Worm (Caenorhabditis elegans) whole organism, mixed stage, embryonic: ENCODE measurements around the gene otub-3.

Experiments used
- M03D4.4 ChIP-seq: sonication (generic microtip); optimal IDR thresholded peaks from 2 replicates; lab custom pipeline; 2017; ENCODE audit warnings: mild to moderate bottlenecking, missing genetic modification characterization, missing compliant biosample characterization
- bed-3 ChIP-seq: fragments of 200-800 bp; sonication (Bioruptor generic); optimal IDR thresholded peaks from 3 replicates; lab custom pipeline; 2018; ENCODE audit warnings: mild to moderate bottlenecking, missing genetic modification characterization, moderate library complexity, missing compliant biosample characterization
- blmp-1 ChIP-seq: fragments of 150-350 bp; optimal IDR thresholded peaks from 2 replicates; lab custom pipeline; 2014; ENCODE audit warnings: missing biosample characterization, missing genetic modification characterization
- ceh-39 ChIP-seq: fragments of 150-350 bp; optimal IDR thresholded peaks from 2 replicates; lab custom pipeline; 2014; ENCODE audit warnings: missing biosample characterization, missing genetic modification characterization
- ceh-43 ChIP-seq: fragments of 200-800 bp; sonication (Bioruptor generic); optimal IDR thresholded peaks from 2 replicates; lab custom pipeline; 2018; ENCODE audit warnings: mild to moderate bottlenecking, missing genetic modification characterization, moderate library complexity, missing compliant biosample characterization
- ceh-83 ChIP-seq: fragments of 200-800 bp; sonication (Bioruptor generic); optimal IDR thresholded peaks from 2 replicates; lab custom pipeline; 2018; ENCODE audit warnings: mild to moderate bottlenecking, missing genetic modification characterization, missing compliant biosample characterization
- ces-1 ChIP-seq: fragments of 150-350 bp; optimal IDR thresholded peaks from 2 replicates; lab custom pipeline; 2014; ENCODE audit warnings: missing biosample characterization, missing genetic modification reagents, missing genetic modification characterization
- cnd-1 ChIP-seq: fragments of 200-800 bp; sonication (Bioruptor generic); optimal IDR thresholded peaks from 2 replicates; lab custom pipeline; 2018; ENCODE audit warnings: mild to moderate bottlenecking, missing genetic modification characterization, missing compliant biosample characterization
- drap-1 ChIP-seq: fragments of 200-800 bp; sonication (Bioruptor generic); optimal IDR thresholded peaks from 3 replicates; lab custom pipeline; 2018; ENCODE audit warnings: mild to moderate bottlenecking, missing genetic modification characterization, missing compliant biosample characterization
- elt-1 ChIP-seq: sonication (generic microtip); optimal IDR thresholded peaks from 2 replicates; lab custom pipeline; 2017; ENCODE audit warnings: missing genetic modification characterization, mild to moderate bottlenecking, missing compliant biosample characterization, antibody characterized with exemption, moderate library complexity, borderline replicate concordance; ENCODE audit not compliant: insufficient read depth
- elt-3 ChIP-seq: fragments of 150-350 bp; optimal IDR thresholded peaks from 2 replicates; lab custom pipeline; 2014; ENCODE audit warnings: missing biosample characterization, missing genetic modification characterization
- flh-1 ChIP-seq: fragments of 200-800 bp; sonication (Bioruptor generic); optimal IDR thresholded peaks from 2 replicates; lab custom pipeline; 2018; ENCODE audit warnings: mild to moderate bottlenecking, missing genetic modification characterization, moderate library complexity, missing compliant biosample characterization
- ham-2 ChIP-seq: fragments of 200-800 bp; sonication (Bioruptor generic); optimal IDR thresholded peaks from 2 replicates; lab custom pipeline; 2018; ENCODE audit warnings: mild to moderate bottlenecking, missing genetic modification characterization, missing compliant biosample characterization
- hlh-1 ChIP-seq: fragments of 150-350 bp; optimal IDR thresholded peaks from 2 replicates; lab custom pipeline; 2014; ENCODE audit warnings: missing biosample characterization, missing genetic modification reagents, missing genetic modification characterization
- lin-13 ChIP-seq: fragments of 150-350 bp; optimal IDR thresholded peaks from 2 replicates; lab custom pipeline; 2014; ENCODE audit warnings: missing biosample characterization, missing genetic modification characterization
- lin-32 ChIP-seq: fragments of 200-800 bp; sonication (Bioruptor generic); optimal IDR thresholded peaks from 2 replicates; lab custom pipeline; 2018; ENCODE audit warnings: mild to moderate bottlenecking, missing genetic modification characterization, missing compliant biosample characterization
- lsy-2 ChIP-seq: fragments of 150-350 bp; optimal IDR thresholded peaks from 2 replicates; lab custom pipeline; 2014; ENCODE audit warnings: missing biosample characterization, missing genetic modification characterization
- mab-5 ChIP-seq: fragments of 150-350 bp; optimal IDR thresholded peaks from 2 replicates; lab custom pipeline; 2014; ENCODE audit warnings: missing biosample characterization, missing genetic modification characterization
- mep-1 ChIP-seq: fragments of 150-350 bp; optimal IDR thresholded peaks from 2 replicates; lab custom pipeline; 2017; ENCODE audit warnings: missing biosample characterization, missing genetic modification reagents, missing genetic modification characterization, inconsistent platforms
- mls-2 ChIP-seq: sonication (generic microtip); optimal IDR thresholded peaks from 2 replicates; lab custom pipeline; 2016; ENCODE audit warnings: mild to moderate bottlenecking, missing genetic modification characterization, moderate library complexity, missing compliant biosample characterization
- nhr-12 ChIP-seq: fragments of 150-350 bp; optimal IDR thresholded peaks from 2 replicates; lab custom pipeline; 2014; ENCODE audit warnings: missing biosample characterization, missing genetic modification characterization
- nhr-2 ChIP-seq: fragments of 150-350 bp; optimal IDR thresholded peaks from 2 replicates; lab custom pipeline; 2014; ENCODE audit warnings: missing biosample characterization, missing genetic modification characterization
- nhr-237 ChIP-seq: fragments of 150-350 bp; optimal IDR thresholded peaks from 2 replicates; lab custom pipeline; 2014; ENCODE audit warnings: missing biosample characterization, missing genetic modification characterization
- pha-4 ChIP-seq: fragments of 150-350 bp; optimal IDR thresholded peaks from 2 replicates; lab custom pipeline; 2018; ENCODE audit warnings: missing biosample characterization, missing genetic modification reagents, missing genetic modification characterization
- sem-2 ChIP-seq: fragments of 200-800 bp; sonication (Bioruptor generic); optimal IDR thresholded peaks from 2 replicates; lab custom pipeline; 2018; ENCODE audit warnings: mild to moderate bottlenecking, missing genetic modification characterization, missing compliant biosample characterization
- snpc-4 ChIP-seq: fragments of 150-350 bp; optimal IDR thresholded peaks from 2 replicates; lab custom pipeline; 2014; ENCODE audit warnings: missing biosample characterization, missing genetic modification characterization
- sptf-1 ChIP-seq: sonication (generic microtip); optimal IDR thresholded peaks from 2 replicates; lab custom pipeline; 2017; ENCODE audit warnings: mild to moderate bottlenecking, missing genetic modification characterization, moderate library complexity, missing compliant biosample characterization
- tbx-8 ChIP-seq: fragments of 200-800 bp; sonication (Bioruptor generic); optimal IDR thresholded peaks from 2 replicates; lab custom pipeline; 2018; ENCODE audit warnings: mild to moderate bottlenecking, missing genetic modification characterization, moderate library complexity, missing compliant biosample characterization
- unc-120 ChIP-seq: sonication (generic microtip); optimal IDR thresholded peaks from 2 replicates; lab custom pipeline; 2017; ENCODE audit warnings: missing genetic modification characterization, missing compliant biosample characterization; ENCODE audit not compliant: poor library complexity, severe bottlenecking
- unc-39 ChIP-seq: fragments of 150-350 bp; optimal IDR thresholded peaks from 2 replicates; lab custom pipeline; 2014; ENCODE audit warnings: missing biosample characterization, missing genetic modification characterization
- unc-62 ChIP-seq: fragments of 150-350 bp; optimal IDR thresholded peaks from 2 replicates; lab custom pipeline; 2014; ENCODE audit warnings: missing biosample characterization, missing genetic modification reagents, missing genetic modification characterization
- zip-8 ChIP-seq: fragments of 150-350 bp; optimal IDR thresholded peaks from 2 replicates; lab custom pipeline; 2014; ENCODE audit warnings: missing biosample characterization, missing genetic modification characterization
- ztf-11 ChIP-seq: fragments of 150-350 bp; optimal IDR thresholded peaks from 2 replicates; lab custom pipeline; 2014; ENCODE audit warnings: missing biosample characterization, missing genetic modification characterization

The otub-3 gene

DNA sequence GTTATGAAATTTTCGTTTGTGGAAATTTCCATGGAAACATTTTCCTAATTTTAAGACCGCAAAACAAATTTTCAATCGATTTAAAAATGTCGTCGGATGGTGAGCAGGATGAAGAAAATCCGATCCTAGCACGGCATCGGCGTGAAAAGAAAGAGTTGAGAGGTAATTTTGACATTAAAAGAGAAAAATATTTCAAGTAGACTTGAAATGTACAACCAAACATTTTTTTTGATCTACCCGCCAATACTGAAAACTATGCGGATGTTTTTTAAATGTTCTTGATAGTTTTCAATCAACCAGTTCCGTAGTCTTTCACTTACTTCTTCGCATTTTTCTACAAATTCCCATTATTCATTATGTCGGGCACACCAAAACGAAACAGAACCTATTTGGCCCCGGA, at the start of gene otub-3:
TSS of gene otub-3 (plus strand) at position 56 of the 400 bp plus-strand sequence.
- TF ChIP-seq hlh-1 (tag; lab: Kevin White, UChicago): no peak
- no peak for TF ChIP-seq ceh-83 (GFP tag; lab: Kevin White, UChicago)
- no peak for TF ChIP-seq M03D4.4
- TF ChIP-seq lin-32: no peak
- TF ChIP-seq drap-1 (GFP tag; lab: Kevin White, UChicago): no peak
- TF ChIP-seq unc-39: no peak
- TF ChIP-seq elt-1 (tag; lab: Kevin White, UChicago): no peak
- no peak for TF ChIP-seq nhr-12
- no peak for TF ChIP-seq nhr-237 (tag; lab: Kevin White, UChicago)
- TF ChIP-seq elt-3 (tag; lab: Kevin White, UChicago): no peak
- TF ChIP-seq unc-120: no peak
- TF ChIP-seq snpc-4 (tag; lab: Kevin White, UChicago): no peak
- TF ChIP-seq tbx-8 (GFP tag; lab: Kevin White, UChicago): no peak
- TF ChIP-seq mls-2: no peak
- TF ChIP-seq ceh-43 (GFP tag; lab: Kevin White, UChicago): no peak
- TF ChIP-seq unc-62 (GFP tag; lab: Kevin White, UChicago): no peak
- no peak for TF ChIP-seq mab-5
- TF ChIP-seq flh-1 (GFP tag; lab: Kevin White, UChicago): no peak
- no peak for TF ChIP-seq bed-3 (GFP tag; lab: Kevin White, UChicago)
- no peak for TF ChIP-seq nhr-2 (tag; lab: Kevin White, UChicago)

DNA sequence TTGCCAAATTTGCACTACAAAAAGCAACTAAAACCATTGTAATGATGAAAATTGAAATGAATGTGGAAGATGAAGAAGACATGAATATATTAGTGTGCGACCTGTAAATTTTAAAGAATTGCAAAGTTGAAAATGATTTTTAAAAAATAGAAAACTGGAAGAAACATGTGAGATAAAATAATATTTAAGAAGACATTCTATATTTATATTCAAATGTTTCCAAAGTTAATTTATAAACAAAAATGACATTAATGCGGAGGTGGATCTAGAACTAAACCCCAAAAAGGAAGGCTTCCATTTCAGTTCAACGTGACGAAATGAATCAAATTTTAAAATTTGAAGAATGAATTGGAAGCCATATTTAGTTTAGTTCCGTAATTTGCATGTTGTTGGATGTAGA, 48.8 kb upstream of the otub-3 start, which contains the start of gene nlp-60:
TSS of gene nlp-60 (minus strand) at position 101 of the 400 bp plus-strand sequence.
- TF ChIP-seq blmp-1 (tag; lab: Kevin White, UChicago): no peak
- TF ChIP-seq, all 35 proteins: peak for 0

DNA sequence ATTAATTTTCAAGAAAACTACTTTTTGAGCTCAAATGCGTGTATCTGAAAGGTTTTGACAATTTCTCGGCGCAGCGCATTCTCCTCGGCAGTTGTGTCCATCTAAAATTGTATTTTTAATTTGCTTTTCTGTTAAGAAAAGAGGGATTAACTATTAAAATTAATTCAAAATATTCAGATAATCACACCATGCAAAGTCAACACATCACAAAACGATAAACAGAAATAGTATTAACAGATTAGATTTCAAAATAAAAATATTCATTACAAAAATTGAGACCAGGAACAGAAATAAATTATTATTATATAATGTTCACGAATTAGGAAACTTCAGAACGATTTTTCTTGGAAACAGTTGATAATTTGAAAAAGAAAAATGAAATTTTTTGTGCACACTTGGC, 41.5 kb upstream of the otub-3 start, which contains the start of gene pole-2:
TSS of gene pole-2 (minus strand) at position 101 of the 400 bp plus-strand sequence.
- TF ChIP-seq blmp-1 (tag; lab: Kevin White, UChicago) (no peak), ceh-43 (GFP tag; lab: Kevin White, UChicago) (no peak), lin-32 (no peak), ham-2 (GFP tag; lab: Kevin White, UChicago) (no peak), flh-1 (GFP tag; lab: Kevin White, UChicago) (no peak), bed-3 (GFP tag; lab: Kevin White, UChicago) (no peak), elt-1 (tag; lab: Kevin White, UChicago) (no peak), hlh-1 (tag; lab: Kevin White, UChicago) (no peak), sptf-1 (tag; lab: Kevin White, UChicago) (no peak), tbx-8 (GFP tag; lab: Kevin White, UChicago) (no peak)

DNA sequence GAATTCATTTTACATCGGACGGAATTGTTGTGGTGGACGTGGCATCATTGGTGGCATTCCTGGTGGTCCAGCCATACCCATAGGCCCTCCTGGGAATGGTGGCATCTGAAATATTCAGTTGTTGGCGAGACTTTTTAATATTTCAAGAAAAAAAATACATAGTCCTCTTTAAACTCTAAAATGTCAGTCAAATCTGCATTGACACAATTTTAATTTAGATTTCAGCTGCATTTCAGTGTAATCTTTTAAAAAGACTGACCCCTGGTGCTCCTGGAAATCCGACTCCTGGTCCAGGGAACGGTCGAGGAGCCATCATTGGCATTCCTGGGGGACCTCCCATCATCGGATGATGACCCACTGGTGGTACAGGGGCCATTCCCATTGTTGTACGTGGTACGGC, 41.0 kb upstream of the otub-3 start:
- TF ChIP-seq ces-1 (GFP tag; lab: Kevin White, UChicago) (no peak), blmp-1 (tag; lab: Kevin White, UChicago) (no peak), mab-5 (no peak), unc-62 (GFP tag; lab: Kevin White, UChicago) (no peak), bed-3 (GFP tag; lab: Kevin White, UChicago) (no peak), nhr-237 (tag; lab: Kevin White, UChicago) (no peak), ztf-11 (no peak), elt-1 (tag; lab: Kevin White, UChicago) (no peak), ceh-43 (GFP tag; lab: Kevin White, UChicago) (no peak), pha-4 (tag; lab: Kevin White, UChicago) (no peak), mls-2 (no peak), tbx-8 (GFP tag; lab: Kevin White, UChicago) (no peak), ham-2 (GFP tag; lab: Kevin White, UChicago) (no peak), sem-2 (GFP tag; lab: Kevin White, UChicago) (no peak), hlh-1 (tag; lab: Kevin White, UChicago) (no peak), ceh-83 (GFP tag; lab: Kevin White, UChicago) (no peak), zip-8 (tag; lab: Kevin White, UChicago) (no peak)

DNA sequence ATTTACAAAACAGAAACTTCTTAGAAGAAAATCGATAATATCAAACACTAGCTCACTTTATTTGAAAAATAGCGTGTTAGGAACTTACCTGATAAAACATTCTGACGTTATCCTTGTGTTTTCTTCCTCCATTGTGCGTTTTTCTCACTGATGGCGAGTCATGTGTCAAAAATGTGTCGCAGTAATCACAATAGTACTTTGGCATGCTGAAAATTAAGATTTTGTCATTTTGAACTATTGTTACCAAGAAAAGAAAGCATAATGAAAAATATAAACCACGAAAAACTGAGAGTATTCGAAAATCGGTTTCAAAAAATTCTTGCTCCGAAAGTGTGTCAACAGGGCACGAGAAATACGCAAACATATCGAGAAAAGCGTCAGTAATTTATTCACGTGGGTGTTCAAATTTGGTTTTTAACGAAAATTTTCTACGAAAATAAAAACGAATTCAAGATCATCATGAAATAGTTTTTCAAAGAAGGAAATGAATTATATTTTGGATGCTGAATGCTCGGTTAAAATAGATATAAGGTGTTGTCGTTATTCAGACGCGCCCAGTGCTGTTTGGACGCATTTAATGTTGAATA, 40.3 kb upstream of the otub-3 start, which contains the start of gene snrp-3:
TSS of gene snrp-3 (minus strand) at position 206 of the 587 bp plus-strand sequence.
- TF ChIP-seq mep-1 (tag; lab: Kevin White, UChicago): peak; percentile 79
- TF ChIP-seq lin-13 (tag; lab: Kevin White, UChicago): peak; percentile 41
- TF ChIP-seq pha-4 (tag; lab: Kevin White, UChicago): peak; percentile 79
- TF ChIP-seq unc-120: peak; percentile 50
- peak; percentile 54 for TF ChIP-seq ceh-39
- peak; percentile 71 for TF ChIP-seq ces-1 (GFP tag; lab: Kevin White, UChicago)
- TF ChIP-seq ztf-11: no peak
- peak; percentile 72 for TF ChIP-seq lsy-2
- TF ChIP-seq sptf-1 (tag; lab: Kevin White, UChicago): no peak
- TF ChIP-seq hlh-1 (tag; lab: Kevin White, UChicago): peak; percentile 38
- peak; percentile 58 for TF ChIP-seq cnd-1 (tag; lab: Kevin White, UChicago)
- TF ChIP-seq unc-62 (GFP tag; lab: Kevin White, UChicago): peak; percentile 11
- peak; percentile 76 for TF ChIP-seq nhr-237 (tag; lab: Kevin White, UChicago)
- no peak for TF ChIP-seq M03D4.4
